Fruit fly (Drosophila melanogaster): ENCODE measurements around the gene Uch-L5R.

DNA sequence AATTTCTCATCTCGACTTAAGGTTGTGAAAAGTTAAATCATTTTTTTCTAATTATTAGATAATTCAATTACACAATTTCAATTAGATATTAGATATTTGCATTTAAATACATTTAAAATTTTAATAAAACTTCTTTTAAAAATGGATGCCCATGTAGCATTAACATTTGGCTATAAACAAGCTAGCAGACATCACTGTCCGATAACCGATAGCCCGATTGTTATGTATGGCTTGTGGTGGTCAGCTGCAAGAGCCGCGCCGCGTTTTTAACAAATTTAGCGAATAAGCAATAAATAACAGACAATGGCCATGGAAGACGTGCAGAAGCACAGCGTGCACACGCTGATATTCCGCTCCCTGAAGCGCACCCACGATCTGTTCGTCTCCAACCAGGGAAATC is 35.6 kb downstream of the Uch-L5R start, which contains the start of gene Tango4:
- no peak for TF ChIP-seq CG5204 (GFP tag; optimal IDR thresholded peaks at IDR 0.05)
- TF ChIP-seq toe (GFP tag; optimal IDR thresholded peaks at IDR 0.05) = no peak
- TF ChIP-seq kay (GFP tag; ENCODE audit: borderline replicate concordance) = no peak
- no peak for TF ChIP-seq bab1 (GFP tag; optimal IDR thresholded peaks at IDR 0.05)
- no peak for TF ChIP-seq cic (GFP tag; optimal IDR thresholded peaks at IDR 0.05)
- TF ChIP-seq Mnt (GFP tag; optimal IDR thresholded peaks at IDR 0.05) = no peak
- TF ChIP-seq Crg-1 (GFP tag; optimal IDR thresholded peaks at IDR 0.05) = no peak
- TF ChIP-seq Clk (GFP tag; optimal IDR thresholded peaks at IDR 0.05) = no peak
- no peak for TF ChIP-seq CG1620 (GFP tag; optimal IDR thresholded peaks at IDR 0.05)

All from whole organism, adult.